Worm (Caenorhabditis elegans): ENCODE measurements around the gene C11G6.2.

Gene C11G6.2

ce11 chrX:16317629-16318028, 10.8 kb upstream of the C11G6.2 start, which contains the start of gene T01B4.3:
Gene T01B4.3, minus strand, starts transcription at chrX:16317729.
- no peak for TF ChIP-seq gmeb-1 (tag; optimal IDR thresholded peaks at IDR 0.05)
- no peak for TF ChIP-seq lin-13 (GFP tag; optimal IDR thresholded peaks at IDR 0.05)
- no peak for TF ChIP-seq nhr-12 (tag; optimal IDR thresholded peaks at IDR 0.05)
- no peak for TF ChIP-seq lin-39 (tag; optimal IDR thresholded peaks at IDR 0.05)
- TF ChIP-seq unc-55 (GFP tag; optimal IDR thresholded peaks at IDR 0.05) = no peak
- TF ChIP-seq F13H6.1 (tag; optimal IDR thresholded peaks at IDR 0.05) = no peak
- TF ChIP-seq mdl-1 (tag; optimal IDR thresholded peaks at IDR 0.05) = no peak
- no peak for TF ChIP-seq ceh-82 (tag; optimal IDR thresholded peaks at IDR 0.05)
- TF ChIP-seq zag-1 (tag; optimal IDR thresholded peaks at IDR 0.05) = no peak
- TF ChIP-seq R02D3.7 (tag; optimal IDR thresholded peaks at IDR 0.05) = no peak
- TF ChIP-seq nhr-10 (tag; optimal IDR thresholded peaks at IDR 0.05) = no peak
- no peak for TF ChIP-seq alr-1 (tag; optimal IDR thresholded peaks at IDR 0.05)
- TF ChIP-seq sma-3 (GFP tag; optimal IDR thresholded peaks at IDR 0.05) = no peak
- TF ChIP-seq nhr-11 (tag; optimal IDR thresholded peaks at IDR 0.05) = no peak
- TF ChIP-seq ceh-16 (tag; optimal IDR thresholded peaks at IDR 0.05) = no peak
- no peak for TF ChIP-seq ztf-4 (tag; optimal IDR thresholded peaks at IDR 0.05)
- TF ChIP-seq peb-1 (tag; optimal IDR thresholded peaks at IDR 0.05) = no peak
- TF ChIP-seq elt-1 (tag; optimal IDR thresholded peaks at IDR 0.05) = no peak
- TF ChIP-seq lsy-2 (tag; optimal IDR thresholded peaks at IDR 0.05) = no peak
- no peak for TF ChIP-seq unc-62 (GFP tag; optimal IDR thresholded peaks at IDR 0.05)

ce11 chrX:16318248-16318647, 10.2 kb upstream of the C11G6.2 start:
- TF ChIP-seq nhr-77 (tag; optimal IDR thresholded peaks at IDR 0.05) (no peak), sem-4 (tag; optimal IDR thresholded peaks at IDR 0.05) (no peak), ztf-4 (tag; optimal IDR thresholded peaks at IDR 0.05) (no peak), nhr-6 (tag; optimal IDR thresholded peaks at IDR 0.05) (no peak)

- TF ChIP-seq elt-1 (tag; optimal IDR thresholded peaks at IDR 0.05) (no peak), nhr-237 (tag; optimal IDR thresholded peaks at IDR 0.05) (no peak), alr-1 (tag; optimal IDR thresholded peaks at IDR 0.05) (no peak), mab-5 (tag; optimal IDR thresholded peaks at IDR 0.05) (no peak), ztf-4 (tag; optimal IDR thresholded peaks at IDR 0.05) (no peak), aly-2 (tag; optimal IDR thresholded peaks at IDR 0.05) (no peak), nhr-21 (tag; optimal IDR thresholded peaks at IDR 0.05) (no peak), ama-1 (optimal IDR thresholded peaks at IDR 0.05) (no peak), sma-9 (GFP tag; optimal IDR thresholded peaks at IDR 0.05) (no peak), sma-9 (tag; optimal IDR thresholded peaks at IDR 0.05) (no peak), nhr-10 (tag; optimal IDR thresholded peaks at IDR 0.05) (no peak), ZK546.5 (tag; optimal IDR thresholded peaks at IDR 0.05) (no peak), lsy-2 (tag; optimal IDR thresholded peaks at IDR 0.05) (no peak), blmp-1 (tag; optimal IDR thresholded peaks at IDR 0.05; ENCODE audit: insufficient read depth) (no peak), mdl-1 (tag; optimal IDR thresholded peaks at IDR 0.05) (no peak), skn-1 (tag; optimal IDR thresholded peaks at IDR 0.05) (no peak), unc-39 (tag; optimal IDR thresholded peaks at IDR 0.05) (no peak), sem-4 (tag; optimal IDR thresholded peaks at IDR 0.05) (no peak), ceh-82 (tag; optimal IDR thresholded peaks at IDR 0.05) (no peak), snpc-4 (tag; optimal IDR thresholded peaks at IDR 0.05) (no peak)
Measured at ce11 chrX:16321327-16321726, 7.1 kb upstream of the C11G6.2 start.

- TF ChIP-seq nhr-25 (tag; optimal IDR thresholded peaks at IDR 0.05) = peak; percentile 51
- TF ChIP-seq nhr-237 (tag; optimal IDR thresholded peaks at IDR 0.05) = no peak
- TF ChIP-seq blmp-1 (tag; optimal IDR thresholded peaks at IDR 0.05; ENCODE audit: insufficient read depth) = no peak
- TF ChIP-seq ztf-1 (GFP tag; conservative IDR thresholded peaks at IDR 0.05) = no peak
Measured at ce11 chrX:16321864-16322263, 6.6 kb upstream of the C11G6.2 start.

ce11 chrX:16324222-16324621, 4.2 kb upstream of the C11G6.2 start:
- TF ChIP-seq nhr-10 (tag; optimal IDR thresholded peaks at IDR 0.05) (no peak), zag-1 (tag; optimal IDR thresholded peaks at IDR 0.05) (no peak), crh-2 (tag; optimal IDR thresholded peaks at IDR 0.05) (no peak), sem-4 (tag; optimal IDR thresholded peaks at IDR 0.05) (peak; percentile 45), fos-1 (tag; optimal IDR thresholded peaks at IDR 0.05) (no peak), lin-39 (tag; optimal IDR thresholded peaks at IDR 0.05) (no peak), unc-55 (GFP tag; optimal IDR thresholded peaks at IDR 0.05) (no peak), mab-5 (tag; optimal IDR thresholded peaks at IDR 0.05) (no peak), lsy-2 (tag; optimal IDR thresholded peaks at IDR 0.05) (no peak), mdl-1 (tag; optimal IDR thresholded peaks at IDR 0.05) (peak in 1 of 2 experiments; percentile 15), nhr-237 (tag; optimal IDR thresholded peaks at IDR 0.05) (no peak)
